Worm (Caenorhabditis elegans) whole organism, late embryonic: ENCODE data around the gene C14E2.7.

ENCODE experiments used
- C08G9.2 ChIP-seq: sonication (generic microtip); optimal IDR thresholded peaks from 2 replicates; lab custom pipeline; 2016; ENCODE audit warnings: mild to moderate bottlenecking, missing genetic modification characterization, moderate library complexity, missing compliant biosample characterization
- F13H6.1 ChIP-seq: sonication (generic microtip); optimal IDR thresholded peaks from 2 replicates; lab custom pipeline; 2016; ENCODE audit warnings: missing genetic modification characterization, missing compliant biosample characterization
- K02D7.2 ChIP-seq: sonication (generic microtip); optimal IDR thresholded peaks from 2 replicates; lab custom pipeline; 2017; ENCODE audit warnings: mild to moderate bottlenecking, missing genetic modification characterization, missing compliant biosample characterization
- K09A11.1 ChIP-seq: sonication (generic microtip); optimal IDR thresholded peaks from 2 replicates; lab custom pipeline; 2017; ENCODE audit warnings: antibody characterized with exemption, mild to moderate bottlenecking, missing genetic modification characterization, missing compliant biosample characterization; ENCODE audit not compliant: insufficient read depth
- T23F11.4 ChIP-seq: fragments of 200-800 bp; sonication (Bioruptor generic); optimal IDR thresholded peaks from 2 replicates; lab custom pipeline; 2018; ENCODE audit warnings: mild to moderate bottlenecking, missing genetic modification characterization, missing compliant biosample characterization
- Y22D7AL.16 ChIP-seq: sonication (generic microtip); optimal IDR thresholded peaks from 2 replicates; lab custom pipeline; 2016; ENCODE audit warnings: missing genetic modification characterization, missing compliant biosample characterization
- ahr-1 ChIP-seq: sonication (generic microtip); optimal IDR thresholded peaks from 2 replicates; lab custom pipeline; 2016; ENCODE audit warnings: missing genetic modification characterization, missing compliant biosample characterization
- ceh-14 ChIP-seq: sonication (generic microtip); optimal IDR thresholded peaks from 2 replicates; lab custom pipeline; 2016; ENCODE audit warnings: missing genotype, missing genetic modification characterization, missing compliant biosample characterization
- ceh-19 ChIP-seq: fragments of 200-800 bp; sonication (Bioruptor generic); optimal IDR thresholded peaks from 2 replicates; lab custom pipeline; 2018; ENCODE audit warnings: mild to moderate bottlenecking, missing genetic modification characterization, missing compliant biosample characterization
- ceh-2 ChIP-seq: sonication (generic microtip); optimal IDR thresholded peaks from 2 replicates; lab custom pipeline; 2016; ENCODE audit warnings: missing genotype, missing genetic modification characterization, missing compliant biosample characterization
- ceh-22 ChIP-seq: sonication (generic microtip); optimal IDR thresholded peaks from 2 replicates; lab custom pipeline; 2017; ENCODE audit warnings: missing biosample characterization, missing genetic modification characterization
- ceh-24 ChIP-seq: sonication (generic microtip); optimal IDR thresholded peaks from 2 replicates; lab custom pipeline; 2016; ENCODE audit warnings: mild to moderate bottlenecking, missing genetic modification characterization, missing compliant biosample characterization
- ceh-30 ChIP-seq: fragments of 150-350 bp; optimal IDR thresholded peaks from 2 replicates; lab custom pipeline; 2014; ENCODE audit warnings: missing biosample characterization, missing genetic modification characterization
- ceh-31 ChIP-seq: sonication (generic microtip); optimal IDR thresholded peaks from 2 replicates; lab custom pipeline; 2016; ENCODE audit warnings: missing genetic modification characterization, missing compliant biosample characterization
- ceh-34 ChIP-seq: sonication (generic microtip); optimal IDR thresholded peaks from 2 replicates; lab custom pipeline; 2016; ENCODE audit warnings: mild to moderate bottlenecking, missing genetic modification characterization, missing compliant biosample characterization
- ceh-45 ChIP-seq: fragments of 200-800 bp; sonication (Bioruptor generic); IDR thresholded peaks from 2 replicates; pipeline ENCODE4 v1.3.6; 2022; ENCODE audit warnings: missing genetic modification reagents, missing genetic modification characterization, missing compliant biosample characterization
- ceh-48 ChIP-seq: sonication (generic microtip); optimal IDR thresholded peaks from 2 replicates; lab custom pipeline; 2016; ENCODE audit warnings: missing genetic modification characterization, inconsistent platforms, missing compliant biosample characterization
- ceh-9 ChIP-seq: sonication (generic microtip); optimal IDR thresholded peaks from 2 replicates; lab custom pipeline; 2016; ENCODE audit warnings: mild to moderate bottlenecking, missing genetic modification characterization, inconsistent platforms, missing compliant biosample characterization
- che-1 ChIP-seq: sonication (generic microtip); optimal IDR thresholded peaks from 2 replicates; lab custom pipeline; 2016; ENCODE audit warnings: mild to moderate bottlenecking, missing genetic modification characterization, missing compliant biosample characterization
- elt-2 ChIP-seq: sonication (generic microtip); optimal IDR thresholded peaks from 2 replicates; lab custom pipeline; 2016; ENCODE audit warnings: missing genetic modification reagents, missing genetic modification characterization, missing compliant biosample characterization
- elt-4 ChIP-seq: sonication (generic microtip); optimal IDR thresholded peaks from 2 replicates; lab custom pipeline; 2016; ENCODE audit warnings: missing genetic modification characterization, missing compliant biosample characterization
- ets-4 ChIP-seq: sonication (generic microtip); optimal IDR thresholded peaks from 2 replicates; lab custom pipeline; 2016; ENCODE audit warnings: missing genetic modification characterization, missing compliant biosample characterization
- fax-1 ChIP-seq: sonication (generic microtip); optimal IDR thresholded peaks from 2 replicates; lab custom pipeline; 2016; ENCODE audit warnings: missing genotype, missing genetic modification characterization, missing compliant biosample characterization
- hlh-13 ChIP-seq: fragments of 200-800 bp; sonication (Bioruptor generic); optimal IDR thresholded peaks from 2 replicates; lab custom pipeline; 2018; ENCODE audit warnings: mild to moderate bottlenecking, missing genetic modification characterization, missing compliant biosample characterization
- hlh-15 ChIP-seq: sonication (generic microtip); optimal IDR thresholded peaks from 2 replicates; lab custom pipeline; 2016; ENCODE audit warnings: missing genetic modification characterization, missing compliant biosample characterization
- hlh-6 ChIP-seq: sonication (generic microtip); optimal IDR thresholded peaks from 2 replicates; lab custom pipeline; 2016; ENCODE audit warnings: missing genotype, missing genetic modification characterization, missing compliant biosample characterization
- lin-11 ChIP-seq: fragments of 200-800 bp; sonication (Bioruptor generic); optimal IDR thresholded peaks from 2 replicates; lab custom pipeline; 2018; ENCODE audit warnings: mild to moderate bottlenecking, missing genetic modification characterization, missing compliant biosample characterization
- madf-2 ChIP-seq: sonication (generic microtip); optimal IDR thresholded peaks from 2 replicates; lab custom pipeline; 2017; ENCODE audit warnings: missing genetic modification characterization, missing compliant biosample characterization
- nhr-11 ChIP-seq: fragments of 150-350 bp; optimal IDR thresholded peaks from 2 replicates; lab custom pipeline; 2014; ENCODE audit warnings: missing biosample characterization, missing genetic modification characterization
- pag-3 ChIP-seq: sonication (generic microtip); optimal IDR thresholded peaks from 2 replicates; lab custom pipeline; 2016; ENCODE audit warnings: missing compliant biosample characterization, missing genetic modification characterization, borderline replicate concordance
- pat-9 ChIP-seq: fragments of 200-800 bp; sonication (Bioruptor generic); optimal IDR thresholded peaks from 2 replicates; lab custom pipeline; 2018; ENCODE audit warnings: mild to moderate bottlenecking, missing genetic modification characterization, moderate library complexity, missing compliant biosample characterization
- pha-2 ChIP-seq: sonication (generic microtip); optimal IDR thresholded peaks from 2 replicates; lab custom pipeline; 2017; ENCODE audit warnings: mild to moderate bottlenecking, missing genetic modification characterization, missing compliant biosample characterization
- pha-4 ChIP-seq: fragments of 150-350 bp; optimal IDR thresholded peaks from 2 replicates; lab custom pipeline; 2018; ENCODE audit warnings: missing biosample characterization, missing genetic modification reagents, missing genetic modification characterization
- pros-1 ChIP-seq: fragments of 150-350 bp; optimal IDR thresholded peaks from 2 replicates; lab custom pipeline; 2014; ENCODE audit warnings: missing biosample characterization, missing genetic modification reagents, missing genetic modification characterization
- ref-2 ChIP-seq: sonication (generic microtip); optimal IDR thresholded peaks from 2 replicates; lab custom pipeline; 2016; ENCODE audit warnings: missing genetic modification characterization, missing compliant biosample characterization
- rnt-1 ChIP-seq: sonication (generic microtip); optimal IDR thresholded peaks from 2 replicates; lab custom pipeline; 2016; ENCODE audit warnings: missing genetic modification characterization, missing compliant biosample characterization
- sdc-2 ChIP-seq: sonication (generic microtip); optimal IDR thresholded peaks from 2 replicates; lab custom pipeline; 2016; ENCODE audit warnings: missing genotype, missing genetic modification characterization, missing compliant biosample characterization
- sox-2 ChIP-seq: fragments of 200-800 bp; sonication (Bioruptor generic); IDR thresholded peaks from 2 replicates; pipeline ENCODE4 v1.3.6; 2022; ENCODE audit warnings: missing genetic modification reagents, missing genetic modification characterization, missing compliant biosample characterization
- sox-4 ChIP-seq: sonication (generic microtip); optimal IDR thresholded peaks from 2 replicates; lab custom pipeline; 2017; ENCODE audit warnings: mild to moderate bottlenecking, missing genetic modification characterization, inconsistent platforms, missing compliant biosample characterization
- tbx-2 ChIP-seq: sonication (generic microtip); optimal IDR thresholded peaks from 2 replicates; lab custom pipeline; 2016; ENCODE audit warnings: missing genetic modification characterization, missing compliant biosample characterization
- tbx-7 ChIP-seq: sonication (generic microtip); optimal IDR thresholded peaks from 2 replicates; lab custom pipeline; 2016; ENCODE audit warnings: missing genotype, missing genetic modification characterization, missing compliant biosample characterization
- unc-42 ChIP-seq: sonication (generic microtip); optimal IDR thresholded peaks from 2 replicates; lab custom pipeline; 2016; ENCODE audit warnings: missing genotype, missing genetic modification characterization, missing compliant biosample characterization
- zip-5 ChIP-seq: sonication (generic microtip); optimal IDR thresholded peaks from 2 replicates; lab custom pipeline; 2016; ENCODE audit warnings: missing genetic modification characterization, missing compliant biosample characterization

Gene C14E2.7

ce11 chrX:1850525-1850924, 34.3 kb downstream of the C14E2.7 start:
- TF ChIP-seq ceh-34 (no peak), elt-4 (tag; lab: Kevin White, UChicago) (no peak), F13H6.1 (tag; lab: Kevin White, UChicago) (no peak), ceh-22 (tag; lab: Kevin White, UChicago) (no peak), Y22D7AL.16 (tag; lab: Kevin White, UChicago) (no peak), pha-2 (no peak), ceh-45 (GFP tag; lab: Robert Waterston, UW) (no peak), sox-2 (no peak), sox-4 (tag; lab: Kevin White, UChicago) (no peak), lin-11 (no peak)

ce11 chrX:1852636-1853035, 36.4 kb downstream of the C14E2.7 start, which contains the start of gene ceh-21:
ceh-21 (minus strand) TSS chrX:1852736.
- TF ChIP-seq che-1 (tag; lab: Kevin White, UChicago) (no peak), sox-2 (no peak), pha-4 (no peak), zip-5 (tag; lab: Kevin White, UChicago) (no peak)
- TF ChIP-seq, all 69 proteins: peak for 0

DNA sequence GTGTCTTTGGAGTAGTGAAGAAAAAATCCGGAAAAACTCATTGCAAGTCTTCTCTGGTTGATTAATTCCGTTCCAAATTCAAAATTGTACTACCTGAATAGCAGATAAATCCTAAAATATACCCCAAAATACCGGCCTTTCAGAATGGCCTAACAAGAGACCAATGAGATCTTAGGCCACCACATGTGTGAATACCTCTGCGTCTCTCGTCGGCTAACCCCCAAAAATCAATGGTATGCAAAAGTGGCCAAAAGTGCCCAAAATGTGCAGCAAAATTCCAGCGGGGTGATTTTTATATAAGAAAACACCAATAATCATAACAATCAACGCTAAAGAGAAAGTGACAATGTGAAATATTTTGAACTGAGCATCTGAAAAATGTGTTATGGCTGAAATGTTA, 37.4 kb downstream of the C14E2.7 start, which contains the start of gene T26C11.9:
T26C11.9 (minus strand) TSS at position 254 of the 400 bp plus-strand sequence.
- TF ChIP-seq ceh-22 (tag; lab: Kevin White, UChicago) (no peak), ceh-2 (tag; lab: Kevin White, UChicago) (peak; percentile 48), ref-2 (tag; lab: Kevin White, UChicago) (no peak), ceh-48 (tag; lab: Kevin White, UChicago) (peak; percentile 59), pros-1 (tag; lab: Kevin White, UChicago) (no peak), madf-2 (no peak), sox-2 (no peak), tbx-7 (peak; percentile 38), sdc-2 (tag; lab: Kevin White, UChicago) (peak; percentile 73), hlh-6 (tag; lab: Kevin White, UChicago) (no peak), ceh-19 (no peak), C08G9.2 (tag; lab: Kevin White, UChicago) (peak; percentile 75), pha-2 (no peak), unc-42 (tag; lab: Kevin White, UChicago) (no peak), ceh-31 (tag; lab: Kevin White, UChicago) (peak; percentile 72), tbx-2 (tag; lab: Kevin White, UChicago) (peak; percentile 40), K02D7.2 (tag; lab: Kevin White, UChicago) (no peak), pag-3 (tag; lab: Kevin White, UChicago) (no peak), T23F11.4 (GFP tag; lab: Kevin White, UChicago) (no peak), ceh-34 (no peak), ceh-45 (GFP tag; lab: Robert Waterston, UW) (no peak), nhr-11 (tag; lab: Kevin White, UChicago) (no peak), elt-2 (peak; percentile 5), K09A11.1 (tag; lab: Kevin White, UChicago) (no peak), ahr-1 (tag; lab: Kevin White, UChicago) (no peak), ceh-14 (tag; lab: Kevin White, UChicago) (no peak), fax-1 (tag; lab: Kevin White, UChicago) (no peak), ceh-30 (tag; lab: Kevin White, UChicago) (no peak), hlh-13 (GFP tag; lab: Kevin White, UChicago) (no peak), ets-4 (peak; percentile 56), zip-5 (tag; lab: Kevin White, UChicago) (peak; percentile 6), rnt-1 (tag; lab: Kevin White, UChicago) (peak; percentile 15), pat-9 (tag; lab: Kevin White, UChicago) (no peak), hlh-15 (tag; lab: Kevin White, UChicago) (no peak), ceh-9 (tag; lab: Kevin White, UChicago) (no peak), ceh-24 (tag; lab: Kevin White, UChicago) (no peak)
